Fruit fly (Drosophila melanogaster) whole organism, embryonic: ENCODE results near the gene CG4009.

Experiments used
- Abd-B ChIP-seq: fragments of 200-800 bp; sonication (Bioruptor generic); optimal IDR thresholded peaks from 2 replicates; lab custom pipeline; 2018; ENCODE audit warnings: missing biosample characterization, mild to moderate bottlenecking, missing genetic modification characterization, moderate library complexity
- Atf3 ChIP-seq: fragments of 200-800 bp; sonication (Bioruptor generic); optimal IDR thresholded peaks from 3 replicates; lab custom pipeline; 2016; ENCODE audit warnings: missing biosample characterization, missing genetic modification characterization
- Atf6 ChIP-seq: fragments of 200-800 bp; sonication (Bioruptor generic); IDR thresholded peaks from 2 replicates; pipeline ENCODE4 v1.3.6; 2022; ENCODE audit warnings: missing biosample characterization, missing genetic modification characterization
- Bdp1 ChIP-seq: fragments of 200-800 bp; sonication (Bioruptor generic); optimal IDR thresholded peaks from 3 replicates; lab custom pipeline; 2016; ENCODE audit warnings: missing biosample characterization, missing genetic modification characterization
- BtbVII ChIP-seq: fragments of 200-800 bp; sonication (Bioruptor generic); optimal IDR thresholded peaks from 3 replicates; lab custom pipeline; 2017; ENCODE audit warnings: missing biosample characterization, mild to moderate bottlenecking, missing genetic modification characterization
- CG10543 ChIP-seq: fragments of 200-800 bp; sonication (Bioruptor generic); optimal IDR thresholded peaks from 3 replicates; lab custom pipeline; 2017; ENCODE audit warnings: missing biosample characterization, mild to moderate bottlenecking, missing genetic modification characterization, moderate library complexity
- CG10654 ChIP-seq: fragments of 200-800 bp; sonication (Bioruptor generic); optimal IDR thresholded peaks from 2 replicates; lab custom pipeline; 2016; ENCODE audit warnings: missing biosample characterization, missing genetic modification characterization
- CG12219 ChIP-seq: fragments of 200-800 bp; sonication (Bioruptor generic); optimal IDR thresholded peaks from 3 replicates; lab custom pipeline; 2018; ENCODE audit warnings: missing biosample characterization, mild to moderate bottlenecking, missing genetic modification characterization
- CG12659 ChIP-seq: fragments of 200-800 bp; sonication (Bioruptor generic); optimal IDR thresholded peaks from 3 replicates; lab custom pipeline; 2017; ENCODE audit warnings: mild to moderate bottlenecking, missing biosample characterization, missing genetic modification reagents, missing genetic modification characterization
- CG14667 ChIP-seq: fragments of 200-800 bp; sonication (Bioruptor generic); IDR thresholded peaks from 2 replicates; pipeline ENCODE4 v1.3.6; 2022; ENCODE audit warnings: missing biosample characterization, missing genetic modification characterization
- CG1832 ChIP-seq: fragments of 200-800 bp; sonication (Bioruptor generic); optimal IDR thresholded peaks from 2 replicates; lab custom pipeline; 2017; ENCODE audit warnings: missing biosample characterization, mild to moderate bottlenecking, missing genetic modification characterization, inconsistent platforms
- CG2120 ChIP-seq: fragments of 200-800 bp; sonication (Bioruptor generic); optimal IDR thresholded peaks from 3 replicates; lab custom pipeline; 2016; ENCODE audit warnings: missing biosample characterization, missing genetic modification characterization
- CG34376 ChIP-seq: fragments of 200-800 bp; sonication (Bioruptor generic); optimal IDR thresholded peaks from 2 replicates; lab custom pipeline; 2018; ENCODE audit warnings: missing biosample characterization, mild to moderate bottlenecking, missing genetic modification characterization
- CG4854 ChIP-seq: fragments of 200-800 bp; sonication (Bioruptor generic); optimal IDR thresholded peaks from 2 replicates; lab custom pipeline; 2016; ENCODE audit warnings: missing biosample characterization, missing genetic modification characterization, inconsistent platforms
- CG6175 ChIP-seq: fragments of 200-800 bp; sonication (Bioruptor generic); IDR thresholded peaks from 3 replicates; pipeline ENCODE4 v1.3.6; 2022; ENCODE audit warnings: missing biosample characterization, missing genetic modification characterization
- CG8281 ChIP-seq: fragments of 200-800 bp; sonication (Bioruptor generic); optimal IDR thresholded peaks from 2 replicates; lab custom pipeline; 2018; ENCODE audit warnings: missing biosample characterization, mild to moderate bottlenecking, missing genetic modification characterization, moderate library complexity
- CG9437 ChIP-seq: fragments of 200-800 bp; sonication (Bioruptor generic); optimal IDR thresholded peaks from 2 replicates; lab custom pipeline; 2018; ENCODE audit warnings: missing biosample characterization, mild to moderate bottlenecking, missing genetic modification characterization
- CG9727 ChIP-seq: fragments of 200-800 bp; sonication (Bioruptor generic); optimal IDR thresholded peaks from 3 replicates; lab custom pipeline; 2017; ENCODE audit warnings: missing biosample characterization, mild to moderate bottlenecking, missing genetic modification characterization
- Dek ChIP-seq: fragments of 200-800 bp; sonication (Bioruptor generic); optimal IDR thresholded peaks from 3 replicates; lab custom pipeline; 2019; ENCODE audit warnings: missing biosample characterization, mild to moderate bottlenecking, missing genetic modification characterization, moderate library complexity
- Dll ChIP-seq: fragments of 200-800 bp; sonication (Bioruptor generic); IDR thresholded peaks from 4 replicates; pipeline ENCODE4 v1.3.6; 2022; ENCODE audit warnings: missing biosample characterization, missing genetic modification characterization; ENCODE audit not compliant: partially characterized antibody
- Dref ChIP-seq: fragments of 200-800 bp; sonication (Bioruptor generic); IDR thresholded peaks from 2 replicates; pipeline ENCODE4 v1.3.6; 2022; ENCODE audit warnings: missing biosample characterization, missing genetic modification characterization
- E2f1 ChIP-seq: fragments of 200-800 bp; sonication (Bioruptor generic); IDR thresholded peaks from 2 replicates; pipeline ENCODE4 v1.3.6; 2022; ENCODE audit warnings: missing biosample characterization, missing genetic modification characterization
- E2f2 ChIP-seq: fragments of 200-800 bp; sonication (Bioruptor generic); IDR thresholded peaks from 2 replicates; pipeline ENCODE4 v1.3.6; 2022; ENCODE audit warnings: missing biosample characterization, missing genetic modification characterization
- Eip74EF ChIP-seq, 2 experiments: fragments of 200-800 bp in 1 of 2; fragments of >200 bp in 1 of 2; sonication (Bioruptor generic) in 1 of 2; optimal IDR thresholded peaks; 2 replicates each; lab custom pipeline; 2017 to 2019; ENCODE audit warnings: missing biosample characterization in 2 of 2, missing genetic modification characterization in 2 of 2, mild to moderate bottlenecking in 1 of 2, moderate library complexity in 1 of 2
- Ets97D ChIP-seq: fragments of 200-800 bp; sonication (Bioruptor generic); optimal IDR thresholded peaks from 3 replicates; lab custom pipeline; 2016; ENCODE audit warnings: missing biosample characterization, missing genetic modification characterization
- NC2β ChIP-seq: fragments of 200-800 bp; sonication (Bioruptor generic); optimal IDR thresholded peaks from 2 replicates; lab custom pipeline; 2016; ENCODE audit warnings: missing biosample characterization, missing genetic modification characterization
- Nf-YA ChIP-seq: fragments of 200-800 bp; sonication (Bioruptor generic); IDR thresholded peaks from 2 replicates; pipeline ENCODE4 v1.3.6; 2022; ENCODE audit warnings: missing biosample characterization, missing genetic modification characterization
- Rx ChIP-seq: fragments of 200-800 bp; sonication (Bioruptor generic); IDR thresholded peaks from 2 replicates; pipeline ENCODE4 v1.3.6; 2022; ENCODE audit warnings: missing biosample characterization, missing genetic modification characterization
- bsh ChIP-seq, 2 experiments: fragments of 200-800 bp; sonication (Bioruptor generic); optimal IDR thresholded peaks; 2 replicates each; lab custom pipeline; 2017 to 2018; ENCODE audit warnings: mild to moderate bottlenecking in 2 of 2, missing biosample characterization in 2 of 2, missing genetic modification characterization in 2 of 2, moderate library complexity in 1 of 2
- crp ChIP-seq, 2 experiments: fragments of 200-800 bp; sonication (Bioruptor generic); optimal IDR thresholded peaks; 2 replicates in 1 of 2; 3 replicates in 1 of 2; lab custom pipeline; 2017; ENCODE audit warnings: missing biosample characterization in 2 of 2, missing genetic modification characterization in 2 of 2, mild to moderate bottlenecking in 1 of 2, moderate library complexity in 1 of 2
- cwo ChIP-seq: fragments of 200-800 bp; sonication (Bioruptor generic); optimal IDR thresholded peaks from 3 replicates; lab custom pipeline; 2017; ENCODE audit warnings: missing biosample characterization, missing genetic modification characterization, mild to moderate bottlenecking, moderate library complexity, missing genetic modification reagents
- exex ChIP-seq: fragments of 200-800 bp; sonication (Bioruptor generic); optimal IDR thresholded peaks from 4 replicates; lab custom pipeline; 2018; ENCODE audit warnings: missing biosample characterization, mild to moderate bottlenecking, missing genetic modification characterization, moderate library complexity
- fd102C ChIP-seq: fragments of 200-800 bp; sonication (Bioruptor generic); optimal IDR thresholded peaks from 2 replicates; lab custom pipeline; 2018; ENCODE audit warnings: missing biosample characterization, mild to moderate bottlenecking, missing genetic modification characterization, moderate library complexity
- gce ChIP-seq: fragments of 200-800 bp; sonication (Bioruptor generic); IDR thresholded peaks from 3 replicates; pipeline ENCODE4 v1.3.6; 2022; ENCODE audit warnings: missing biosample characterization, missing genetic modification characterization
- gt ChIP-seq: fragments of 200-800 bp; sonication (Bioruptor generic); IDR thresholded peaks from 2 replicates; pipeline ENCODE4 v1.3.6; 2022; ENCODE audit warnings: missing biosample characterization, missing genetic modification characterization
- h ChIP-seq: fragments of >200 bp; optimal IDR thresholded peaks from 2 replicates; lab custom pipeline; 2017
- hbn ChIP-seq: fragments of 200-800 bp; sonication (Bioruptor generic); IDR thresholded peaks from 2 replicates; pipeline ENCODE4 v1.3.6; 2022; ENCODE audit warnings: missing biosample characterization, missing genetic modification characterization; ENCODE audit not compliant: partially characterized antibody
- lab ChIP-seq: fragments of 200-800 bp; sonication (Bioruptor generic); optimal IDR thresholded peaks from 3 replicates; lab custom pipeline; 2017; ENCODE audit warnings: missing biosample characterization, missing genetic modification characterization, mild to moderate bottlenecking, moderate library complexity, missing genetic modification reagents
- lbe ChIP-seq: fragments of 200-800 bp; sonication (Bioruptor generic); optimal IDR thresholded peaks from 2 replicates; lab custom pipeline; 2016; ENCODE audit warnings: missing biosample characterization, mild to moderate bottlenecking, missing genetic modification characterization
- lola ChIP-seq, 3 experiments: fragments of >200 bp in 2 of 3; fragments of 200-800 bp in 1 of 3; sonication (Bioruptor generic) in 1 of 3; optimal IDR thresholded peaks; 2 replicates each; lab custom pipeline; 2017 to 2019; ENCODE audit warnings: missing biosample characterization in 3 of 3, missing genetic modification characterization in 3 of 3, mild to moderate bottlenecking in 1 of 3, moderate library complexity in 1 of 3
- nerfin-2 ChIP-seq: fragments of 200-800 bp; sonication (Bioruptor generic); IDR thresholded peaks from 2 replicates; pipeline ENCODE4 v1.3.6; 2022; ENCODE audit warnings: missing biosample characterization, missing genetic modification characterization; ENCODE audit not compliant: partially characterized antibody
- odd ChIP-seq: fragments of 200-800 bp; sonication (Bioruptor generic); optimal IDR thresholded peaks from 2 replicates; lab custom pipeline; 2017; ENCODE audit warnings: missing biosample characterization, mild to moderate bottlenecking, missing genetic modification characterization
- sna ChIP-seq: fragments of 200-800 bp; sonication (Bioruptor generic); IDR thresholded peaks from 2 replicates; pipeline ENCODE4 v1.3.6; 2022; ENCODE audit warnings: missing biosample characterization, missing genetic modification characterization; ENCODE audit not compliant: partially characterized antibody
- sug ChIP-seq: fragments of 200-800 bp; optimal IDR thresholded peaks from 2 replicates; lab custom pipeline; 2019; ENCODE audit warnings: missing biosample characterization, mild to moderate bottlenecking, missing genetic modification characterization, moderate library complexity
- tin ChIP-seq: fragments of 200-800 bp; sonication (Bioruptor generic); optimal IDR thresholded peaks from 3 replicates; lab custom pipeline; 2016; ENCODE audit warnings: missing biosample characterization, missing genetic modification characterization
- unpg ChIP-seq: fragments of 200-800 bp; sonication (Bioruptor generic); optimal IDR thresholded peaks from 3 replicates; lab custom pipeline; 2018; ENCODE audit warnings: missing biosample characterization, mild to moderate bottlenecking, missing genetic modification characterization, moderate library complexity
- zen ChIP-seq: fragments of 200-800 bp; sonication (Bioruptor generic); optimal IDR thresholded peaks from 3 replicates; lab custom pipeline; 2018; ENCODE audit warnings: missing biosample characterization, mild to moderate bottlenecking, missing genetic modification characterization, moderate library complexity

CG4009 gene

DNA sequence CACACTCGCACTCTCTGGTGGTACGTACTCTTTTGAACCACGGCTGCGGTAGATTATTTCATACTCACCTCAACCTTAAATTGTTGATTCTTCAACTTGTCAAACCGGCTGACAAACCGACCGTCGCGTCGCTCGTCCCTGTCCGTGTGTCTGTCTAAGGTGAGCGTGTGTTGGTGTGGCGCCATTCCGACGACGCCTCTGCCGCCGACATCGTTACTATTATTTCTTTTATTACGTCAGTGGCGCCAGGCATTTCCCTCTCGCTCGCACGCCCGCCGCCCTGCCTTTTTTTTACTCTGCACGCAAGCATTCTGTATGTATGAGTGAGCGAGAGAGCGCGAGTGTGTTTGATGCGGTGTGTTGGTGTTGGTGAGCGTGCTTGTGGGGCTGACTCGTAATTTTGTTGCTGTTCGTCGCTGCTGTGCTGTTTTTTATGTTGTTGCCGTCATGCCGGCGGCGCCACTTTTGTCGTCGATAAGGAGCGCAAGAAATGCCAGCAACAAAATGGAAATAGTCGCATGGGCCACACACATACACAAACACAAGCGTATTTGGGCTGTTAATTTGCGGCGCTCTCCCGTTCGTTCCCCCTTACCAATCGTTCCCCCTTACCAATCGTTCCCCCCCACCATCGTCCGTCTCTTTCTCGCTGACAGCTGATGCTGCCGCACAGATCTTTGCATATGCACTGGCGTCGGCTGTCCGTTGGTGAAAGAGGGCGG lies 20.5 kb upstream of the CG4009 start (continued):
- TF ChIP-seq CG8281 (tag; lab: Kevin White, UChicago) (peak; percentile 92), exex (tag; lab: Kevin White, UChicago) (peak; percentile 57), bsh (GFP tag; optimal IDR thresholded peaks at IDR 0.05; lab: Kevin White, UChicago) (peak in 1 of 2 experiments; percentile 58), hbn (GFP tag; lab: Robert Waterston, UW) (no peak; the same call in 1 of the 2 replicates), CG12219 (no peak), Dref (no peak), CG2120 (GFP tag; lab: Kevin White, UChicago) (peak; percentile 15), CG34376 (peak; percentile 69), CG14667 (0 out of 2 replicates have a peak, but pooled peaks have one; percentile 6), sna (GFP tag; lab: Robert Waterston, UW) (peak; percentile 57), lola (GFP tag; optimal IDR thresholded peaks at IDR 0.05; lab: Kevin White, UChicago) (peak in 1 of 3 experiments; percentile 69), Dll (0 out of 4 replicates have a peak, but pooled peaks have one; percentile 44), zen (tag; lab: Kevin White, UChicago) (peak; percentile 81), Abd-B (GFP tag; lab: Kevin White, UChicago) (peak; percentile 72), odd (GFP tag; lab: Kevin White, UChicago) (peak; percentile 34), Nf-YA (GFP tag; lab: Robert Waterston, UW) (no peak), Dek (tag; lab: Kevin White, UChicago) (no peak), lab (GFP tag; lab: Kevin White, UChicago) (peak; percentile 30), Eip74EF (GFP tag; optimal IDR thresholded peaks at IDR 0.05; lab: Kevin White, UChicago) (peak in 1 of 2 experiments; percentile 46), E2f2 (GFP tag; lab: Robert Waterston, UW) (peak; percentile 33; the same call in 1 of the 2 replicates), Rx (GFP tag; lab: Robert Waterston, UW) (0 out of 2 replicates have a peak, but pooled peaks have one; percentile 25), sug (tag; lab: Kevin White, UChicago) (peak; percentile 87), Bdp1 (GFP tag; lab: Kevin White, UChicago) (peak; percentile 17), fd102C (GFP tag; lab: Kevin White, UChicago) (no peak), h (lab: Kevin White, UChicago) (no peak), cwo (GFP tag; lab: Kevin White, UChicago) (peak; percentile 81), CG12659 (GFP tag; lab: Kevin White, UChicago) (no peak), unpg (GFP tag; lab: Kevin White, UChicago) (no peak), CG10543 (peak; percentile 98), CG4854 (GFP tag; lab: Kevin White, UChicago) (no peak), crp (GFP tag; optimal IDR thresholded peaks at IDR 0.05; lab: Kevin White, UChicago) (peak in 1 of 2 experiments; percentile 67), Atf3 (GFP tag; lab: Kevin White, UChicago) (peak; percentile 77), E2f1 (GFP tag; lab: Robert Waterston, UW) (peak; percentile 15; the same call in 1 of the 2 replicates), lbe (GFP tag; lab: Kevin White, UChicago) (peak; percentile 30), gce (GFP tag; lab: Robert Waterston, UW) (no peak), nerfin-2 (GFP tag; lab: Robert Waterston, UW) (peak; percentile 25; the same call in 1 of the 2 replicates), CG1832 (peak; percentile 92), CG10654 (GFP tag; lab: Kevin White, UChicago) (no peak), CG9727 (GFP tag; lab: Kevin White, UChicago) (peak; percentile 24), Ets97D (GFP tag; lab: Kevin White, UChicago) (no peak), Atf6 (GFP tag; lab: Robert Waterston, UW) (peak; percentile 50), CG9437 (GFP tag; lab: Kevin White, UChicago) (no peak), CG6175 (GFP tag; lab: Robert Waterston, UW) (peak; percentile 97), gt (GFP tag; lab: Robert Waterston, UW) (peak; percentile 36; the same call in 1 of the 2 replicates), NC2β (GFP tag; lab: Kevin White, UChicago) (peak; percentile 15), tin (GFP tag; lab: Kevin White, UChicago) (no peak), BtbVII (GFP tag; lab: Kevin White, UChicago) (peak; percentile 82)
